Worm (Caenorhabditis elegans): ENCODE measurements around the gene F22B7.1.

Gene F22B7.1

DNA sequence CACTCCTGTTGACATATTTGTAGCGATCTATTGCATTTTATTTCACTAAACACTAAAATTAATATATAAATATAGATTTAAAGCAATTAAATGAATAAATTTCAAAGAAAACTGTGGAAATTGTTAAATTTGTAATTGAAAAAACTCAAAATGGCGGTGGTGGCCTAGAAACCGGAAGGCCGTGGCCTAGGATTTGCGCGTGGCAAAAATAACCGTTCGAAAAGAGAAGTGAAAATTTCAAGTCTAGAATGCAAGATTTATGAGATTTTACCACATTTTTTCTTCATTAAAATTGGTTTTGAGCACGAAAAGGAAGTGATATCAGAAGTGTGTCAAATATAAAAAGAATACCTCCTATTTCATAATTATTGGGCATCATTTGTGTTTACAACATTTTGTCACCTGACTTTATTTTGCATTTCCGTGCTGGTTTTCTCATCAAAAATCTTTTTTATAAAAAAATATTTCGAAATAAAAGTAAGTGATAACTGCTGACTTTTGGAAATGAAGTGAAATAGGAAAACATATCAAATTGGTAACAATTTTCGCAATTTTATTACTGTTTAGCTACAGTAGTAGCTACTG is 18.6 kb downstream of the F22B7.1 start, which contains the start of gene fli-1 (continued):
- TF ChIP-seq unc-62 (GFP tag; optimal IDR thresholded peaks at IDR 0.05) (no peak), egl-27 (tag; optimal IDR thresholded peaks at IDR 0.05) (no peak), unc-30 (tag; optimal IDR thresholded peaks at IDR 0.05) (no peak), nhr-71 (tag; optimal IDR thresholded peaks at IDR 0.05) (peak; percentile 42), swsn-7 (tag; optimal IDR thresholded peaks at IDR 0.05) (peak; percentile 5), alr-1 (tag; optimal IDR thresholded peaks at IDR 0.05; ENCODE audit: borderline replicate concordance) (no peak), grh-1 (GFP tag; IDR thresholded peaks at IDR 0.05) (no peak), ceh-82 (tag; optimal IDR thresholded peaks at IDR 0.05) (no peak), tbx-2 (tag; optimal IDR thresholded peaks at IDR 0.05) (no peak), nhr-237 (tag; optimal IDR thresholded peaks at IDR 0.05) (no peak), nhr-19 (GFP tag; conservative IDR thresholded peaks at IDR 0.05) (no peak), nhr-20 (tag; optimal IDR thresholded peaks at IDR 0.05) (no peak), ceh-88 (GFP tag; IDR thresholded peaks at IDR 0.05) (no peak), efl-1 (optimal IDR thresholded peaks at IDR 0.05) (peak; percentile 0 to 40), efl-1 (GFP tag; optimal IDR thresholded peaks at IDR 0.05 in 1 of 2) (peak; percentile 36 to 42), fos-1 (tag; optimal IDR thresholded peaks at IDR 0.05) (no peak), C34B4.2 (tag; optimal IDR thresholded peaks at IDR 0.05) (no peak), lsy-2 (tag; optimal IDR thresholded peaks at IDR 0.05) (peak; percentile 7 to 33), mab-9 (GFP tag; IDR thresholded peaks at IDR 0.05) (no peak), egl-13 (tag; optimal IDR thresholded peaks at IDR 0.05) (no peak), fkh-4 (tag; optimal IDR thresholded peaks at IDR 0.05; ENCODE audit: borderline replicate concordance) (no peak), pax-3 (tag; optimal IDR thresholded peaks at IDR 0.05) (no peak), jun-1 (tag; optimal IDR thresholded peaks at IDR 0.05) (no peak), isw-1 (GFP tag; IDR thresholded peaks at IDR 0.05) (no peak), xbp-1 (tag; optimal IDR thresholded peaks at IDR 0.05) (no peak), snpc-4 (tag; optimal IDR thresholded peaks at IDR 0.05) (no peak), mep-1 (tag; optimal IDR thresholded peaks at IDR 0.05) (peak; percentile 44), ceh-8 (GFP tag; optimal IDR thresholded peaks at IDR 0.05) (no peak), irx-1 (tag; optimal IDR thresholded peaks at IDR 0.05) (no peak), lin-15B (tag; optimal IDR thresholded peaks at IDR 0.05) (no peak), unc-130 (tag; optimal IDR thresholded peaks at IDR 0.05) (no peak), ets-5 (GFP tag; IDR thresholded peaks at IDR 0.05) (no peak)

DNA sequence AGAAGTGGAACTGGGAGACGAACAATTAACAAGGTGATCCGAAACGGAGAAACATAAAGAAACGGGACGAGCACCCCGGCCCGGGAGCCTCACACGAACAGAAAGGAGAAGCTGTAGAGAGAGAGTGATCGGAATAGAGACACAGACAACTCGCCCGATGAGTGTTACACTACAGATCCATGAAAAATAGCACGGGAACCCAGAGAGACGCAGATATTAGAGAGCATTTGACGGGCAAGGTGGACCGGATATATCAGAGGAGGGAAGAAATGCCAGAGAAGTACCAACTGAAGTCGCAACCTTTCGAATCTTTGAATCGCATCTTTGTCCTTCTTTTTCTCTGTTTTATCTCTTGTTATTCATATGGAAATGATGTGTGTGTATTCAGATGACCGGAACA is 19.3 kb downstream of the F22B7.1 start, which contains the start of gene anmt-1:
TSS of gene anmt-1 (plus strand) at position 388 of the 400 bp plus-strand sequence.
- TF ChIP-seq lin-14 (GFP tag; optimal IDR thresholded peaks at IDR 0.05) (peak; percentile 59), lin-39 (tag; optimal IDR thresholded peaks at IDR 0.05) (no peak), ama-1 (optimal IDR thresholded peaks at IDR 0.05) (no peak), nhr-47 (tag; optimal IDR thresholded peaks at IDR 0.05) (no peak), sup-37 (GFP tag; optimal IDR thresholded peaks at IDR 0.05) (no peak), ceh-88 (GFP tag; IDR thresholded peaks at IDR 0.05) (no peak), fkh-10 (GFP tag; optimal IDR thresholded peaks at IDR 0.05) (no peak), snu-23 (GFP tag; optimal IDR thresholded peaks at IDR 0.05) (peak; percentile 12), ztf-11 (tag; optimal IDR thresholded peaks at IDR 0.05) (no peak), aly-2 (tag; optimal IDR thresholded peaks at IDR 0.05) (no peak), alr-1 (tag; optimal IDR thresholded peaks at IDR 0.05; ENCODE audit: borderline replicate concordance) (no peak), nhr-90 (tag; optimal IDR thresholded peaks at IDR 0.05; ENCODE audit: poor library complexity) (no peak), aha-1 (tag; optimal IDR thresholded peaks at IDR 0.05) (no peak), efl-1 (optimal IDR thresholded peaks at IDR 0.05) (peak in 1 of 2 experiments; percentile 10), efl-1 (GFP tag; optimal IDR thresholded peaks at IDR 0.05 in 1 of 2) (no peak), efl-3 (GFP tag; optimal IDR thresholded peaks at IDR 0.05) (no peak), unc-30 (tag; optimal IDR thresholded peaks at IDR 0.05) (no peak), lin-15B (tag; optimal IDR thresholded peaks at IDR 0.05) (no peak), Y116A8C.19 (tag; optimal IDR thresholded peaks at IDR 0.05; ENCODE audit: borderline replicate concordance) (no peak), nhr-71 (tag; optimal IDR thresholded peaks at IDR 0.05) (peak; percentile 36), fkh-8 (tag; optimal IDR thresholded peaks at IDR 0.05) (no peak), rnt-1 (tag; optimal IDR thresholded peaks at IDR 0.05) (peak; percentile 57), nhr-84 (tag; optimal IDR thresholded peaks at IDR 0.05) (no peak), mab-9 (GFP tag; IDR thresholded peaks at IDR 0.05) (no peak), swsn-7 (tag; optimal IDR thresholded peaks at IDR 0.05) (no peak)

Data from whole organism, L1 larva.